Worm (Caenorhabditis elegans): ENCODE measurements around the gene R166.3.

- no peak for TF ChIP-seq ama-1 (optimal IDR thresholded peaks at IDR 0.05)
- TF ChIP-seq ceh-13 (GFP tag; optimal IDR thresholded peaks at IDR 0.05): no peak
- TF ChIP-seq scrt-1 (GFP tag; IDR thresholded peaks at IDR 0.05): no peak
- TF ChIP-seq flt-1 (GFP tag; IDR thresholded peaks at IDR 0.05): no peak
- TF ChIP-seq hmg-4 (GFP tag; optimal IDR thresholded peaks at IDR 0.05): no peak
- TF ChIP-seq sea-1 (GFP tag; conservative IDR thresholded peaks at IDR 0.05): no peak
- TF ChIP-seq tra-4 (tag; optimal IDR thresholded peaks at IDR 0.05): no peak
- TF ChIP-seq tbx-37 (GFP tag; conservative IDR thresholded peaks at IDR 0.05): no peak
- TF ChIP-seq hmbx-1 (tag; optimal IDR thresholded peaks at IDR 0.05): no peak
- no peak for TF ChIP-seq hnd-1 (tag; optimal IDR thresholded peaks at IDR 0.05)
- no peak for TF ChIP-seq ceh-36 (tag; optimal IDR thresholded peaks at IDR 0.05)
These were observed 23.7 kb downstream of the R166.3 start for ce11 chrII:10515422-10515821.
